Fruit fly (Drosophila melanogaster) whole organism, adult: ENCODE results near the gene CG33287.

Source experiments
- CG33017 ChIP-seq: fragments of 200-800 bp; sonication (Bioruptor generic); optimal IDR thresholded peaks from 2 replicates; lab custom pipeline; 2018; ENCODE audit warnings: missing biosample characterization, mild to moderate bottlenecking, missing genetic modification characterization, moderate library complexity
- CG7045 ChIP-seq: fragments of 200-800 bp; sonication (Bioruptor generic); optimal IDR thresholded peaks from 2 replicates; lab custom pipeline; 2017; ENCODE audit warnings: missing biosample characterization, mild to moderate bottlenecking, missing genetic modification characterization
- Clk ChIP-seq: fragments of 200-800 bp; sonication (Bioruptor generic); optimal IDR thresholded peaks from 2 replicates; lab custom pipeline; 2017; ENCODE audit warnings: missing biosample characterization, missing genetic modification characterization
- Crg-1 ChIP-seq: fragments of 200-800 bp; sonication (Bioruptor generic); optimal IDR thresholded peaks from 2 replicates; lab custom pipeline; 2016; ENCODE audit warnings: missing biosample characterization, missing genetic modification characterization
- Hr96 ChIP-seq: fragments of 200-800 bp; sonication (Bioruptor generic); optimal IDR thresholded peaks from 2 replicates; lab custom pipeline; 2016; ENCODE audit warnings: missing biosample characterization, missing genetic modification characterization
- kay ChIP-seq: fragments of 200-800 bp; sonication (Bioruptor generic); peaks from one replicate; lab custom pipeline; 2016; ENCODE audit warnings: missing biosample characterization, missing genetic modification characterization, borderline replicate concordance
- toe ChIP-seq: fragments of 200-800 bp; sonication (Bioruptor generic); optimal IDR thresholded peaks from 2 replicates; lab custom pipeline; 2016; ENCODE audit warnings: missing biosample characterization, missing genetic modification characterization

dm6 chr3L:21009405-21010120 lies 39.1 kb upstream of the CG33287 start:
- TF ChIP-seq Hr96 (GFP tag; lab: Kevin White, UChicago) = no peak
- no peak for TF ChIP-seq Clk (GFP tag; lab: Kevin White, UChicago)
- TF ChIP-seq kay = no peak
- TF ChIP-seq CG33017 (tag; lab: Kevin White, UChicago) = no peak
- no peak for TF ChIP-seq toe
- TF ChIP-seq Crg-1 = no peak
- TF ChIP-seq CG7045 = no peak
